Fruit fly (Drosophila melanogaster) whole organism, embryonic: Measurements from ENCODE around the gene Rtca.

Source experiments
- B-H1 ChIP-seq: fragments of 200-800 bp; sonication (Bioruptor generic); IDR thresholded peaks from 3 replicates; pipeline ENCODE4 v1.3.6; 2022; ENCODE audit warnings: missing biosample characterization, missing genetic modification characterization
- CG10366 ChIP-seq: fragments of 200-800 bp; sonication (Bioruptor generic); IDR thresholded peaks from 2 replicates; pipeline ENCODE4 v1.3.6; 2022; ENCODE audit warnings: missing biosample characterization, missing genetic modification characterization
- CG11093 ChIP-seq: fragments of 200-800 bp; sonication (Bioruptor generic); IDR thresholded peaks from 3 replicates; pipeline ENCODE4 v1.3.6; 2022; ENCODE audit warnings: missing biosample characterization, missing genetic modification characterization
- CG11247 ChIP-seq: fragments of 200-800 bp; sonication (Bioruptor generic); IDR thresholded peaks from 2 replicates; pipeline ENCODE4 v1.3.6; 2022; ENCODE audit warnings: missing biosample characterization, missing genetic modification characterization
- CG11560 ChIP-seq: fragments of 200-800 bp; sonication (Bioruptor generic); IDR thresholded peaks from 3 replicates; pipeline ENCODE4 v1.3.6; 2022; ENCODE audit warnings: missing biosample characterization, missing genetic modification characterization
- CG11696 ChIP-seq: fragments of 200-800 bp; sonication (Bioruptor generic); IDR thresholded peaks from 2 replicates; pipeline ENCODE4 v1.3.6; 2022; ENCODE audit warnings: missing biosample characterization, missing genetic modification characterization
- CG12659 ChIP-seq: fragments of 200-800 bp; sonication (Bioruptor generic); optimal IDR thresholded peaks from 3 replicates; lab custom pipeline; 2017; ENCODE audit warnings: mild to moderate bottlenecking, missing biosample characterization, missing genetic modification reagents, missing genetic modification characterization
- CG2875 ChIP-seq: fragments of 200-800 bp; sonication (Bioruptor generic); optimal IDR thresholded peaks from 2 replicates; lab custom pipeline; 2017; ENCODE audit warnings: missing biosample characterization, mild to moderate bottlenecking, missing genetic modification characterization, missing genetic modification reagents
- CG2889 ChIP-seq: fragments of 200-800 bp; sonication (Bioruptor generic); IDR thresholded peaks from 3 replicates; pipeline ENCODE4 v1.3.6; 2022; ENCODE audit warnings: missing biosample characterization, missing genetic modification characterization
- CG31365 ChIP-seq: fragments of 200-800 bp; sonication (Bioruptor generic); optimal IDR thresholded peaks from 2 replicates; lab custom pipeline; 2018; ENCODE audit warnings: missing biosample characterization, mild to moderate bottlenecking, missing genetic modification characterization
- CG34376 ChIP-seq: fragments of 200-800 bp; sonication (Bioruptor generic); optimal IDR thresholded peaks from 2 replicates; lab custom pipeline; 2018; ENCODE audit warnings: missing biosample characterization, mild to moderate bottlenecking, missing genetic modification characterization
- CG42726 ChIP-seq: fragments of 200-800 bp; sonication (Bioruptor generic); IDR thresholded peaks from 2 replicates; pipeline ENCODE4 v1.3.6; 2022; ENCODE audit warnings: missing biosample characterization, missing genetic modification characterization; ENCODE audit not compliant: partially characterized antibody
- CG4282 ChIP-seq: fragments of 200-800 bp; sonication (Bioruptor generic); optimal IDR thresholded peaks from 2 replicates; lab custom pipeline; 2016; ENCODE audit warnings: missing biosample characterization, missing genetic modification characterization
- CG4360 ChIP-seq: fragments of 200-800 bp; sonication (Bioruptor generic); IDR thresholded peaks from 2 replicates; pipeline ENCODE4 v1.3.6; 2022; ENCODE audit warnings: missing biosample characterization, missing genetic modification characterization
- CG4820 ChIP-seq: fragments of 200-800 bp; sonication (Bioruptor generic); optimal IDR thresholded peaks from 3 replicates; lab custom pipeline; 2016; ENCODE audit warnings: missing biosample characterization, missing genetic modification characterization
- CG8281 ChIP-seq: fragments of 200-800 bp; sonication (Bioruptor generic); optimal IDR thresholded peaks from 2 replicates; lab custom pipeline; 2018; ENCODE audit warnings: missing biosample characterization, mild to moderate bottlenecking, missing genetic modification characterization, moderate library complexity
- CG9437 ChIP-seq: fragments of 200-800 bp; sonication (Bioruptor generic); optimal IDR thresholded peaks from 2 replicates; lab custom pipeline; 2018; ENCODE audit warnings: missing biosample characterization, mild to moderate bottlenecking, missing genetic modification characterization
- CG9609 ChIP-seq: fragments of 200-800 bp; sonication (Bioruptor generic); optimal IDR thresholded peaks from 3 replicates; lab custom pipeline; 2016; ENCODE audit warnings: missing biosample characterization, missing genetic modification characterization
- Dad ChIP-seq: fragments of 200-800 bp; sonication (Bioruptor generic); optimal IDR thresholded peaks from 3 replicates; lab custom pipeline; 2016; ENCODE audit warnings: missing biosample characterization, missing genetic modification characterization
- Dbx ChIP-seq: fragments of 200-800 bp; sonication (Bioruptor generic); IDR thresholded peaks from 3 replicates; pipeline ENCODE4 v1.3.6; 2022; ENCODE audit warnings: missing biosample characterization, missing genetic modification characterization
- Deaf1 ChIP-seq: fragments of 200-800 bp; optimal IDR thresholded peaks from 3 replicates; lab custom pipeline; 2019; ENCODE audit warnings: missing biosample characterization, mild to moderate bottlenecking, missing genetic modification characterization, moderate library complexity
- E2f2 ChIP-seq: fragments of 200-800 bp; sonication (Bioruptor generic); IDR thresholded peaks from 2 replicates; pipeline ENCODE4 v1.3.6; 2022; ENCODE audit warnings: missing biosample characterization, missing genetic modification characterization
- Elba2 ChIP-seq: fragments of 200-800 bp; sonication (Bioruptor generic); optimal IDR thresholded peaks from 3 replicates; lab custom pipeline; 2016; ENCODE audit warnings: missing biosample characterization, missing genetic modification characterization
- Gug ChIP-seq: fragments of 200-800 bp; sonication (Bioruptor generic); IDR thresholded peaks from 4 replicates; pipeline ENCODE4 v1.3.6; 2022; ENCODE audit warnings: missing biosample characterization, missing genetic modification characterization
- Hr78 ChIP-seq, 2 experiments: fragments of 200-800 bp in 1 of 2; fragments of >200 bp in 1 of 2; sonication (Bioruptor generic) in 1 of 2; optimal IDR thresholded peaks; 2 replicates each; lab custom pipeline; 2017 to 2019; ENCODE audit warnings: missing biosample characterization in 2 of 2, missing genetic modification characterization in 2 of 2, mild to moderate bottlenecking in 1 of 2, moderate library complexity in 1 of 2
- Jarid2 ChIP-seq: fragments of 200-800 bp; sonication (Bioruptor generic); optimal IDR thresholded peaks from 3 replicates; lab custom pipeline; 2017; ENCODE audit warnings: mild to moderate bottlenecking, missing biosample characterization, missing genetic modification reagents, missing genetic modification characterization
- Lpt ChIP-seq: fragments of >200 bp; optimal IDR thresholded peaks from 2 replicates; lab custom pipeline; 2018; ENCODE audit warnings: missing biosample characterization, missing genetic modification characterization
- Mad ChIP-seq: fragments of 200-800 bp; sonication (Bioruptor generic); optimal IDR thresholded peaks from 2 replicates; lab custom pipeline; 2016; ENCODE audit warnings: missing biosample characterization, missing genetic modification characterization
- Meics ChIP-seq: fragments of 200-800 bp; sonication (Bioruptor generic); optimal IDR thresholded peaks from 2 replicates; lab custom pipeline; 2017; ENCODE audit warnings: missing biosample characterization, mild to moderate bottlenecking, missing genetic modification characterization
- abd-A ChIP-seq: fragments of 200-800 bp; sonication (Bioruptor generic); optimal IDR thresholded peaks from 3 replicates; lab custom pipeline; 2019; ENCODE audit warnings: missing biosample characterization, mild to moderate bottlenecking, missing genetic modification characterization, moderate library complexity
- ash1 ChIP-seq: fragments of 200-800 bp; sonication (Bioruptor generic); optimal IDR thresholded peaks from 2 replicates; lab custom pipeline; 2018; ENCODE audit warnings: missing biosample characterization, mild to moderate bottlenecking, missing genetic modification characterization
- bsh ChIP-seq, 2 experiments: fragments of 200-800 bp; sonication (Bioruptor generic); optimal IDR thresholded peaks; 2 replicates each; lab custom pipeline; 2017 to 2018; ENCODE audit warnings: mild to moderate bottlenecking in 2 of 2, missing biosample characterization in 2 of 2, missing genetic modification characterization in 2 of 2, moderate library complexity in 1 of 2
- corto ChIP-seq: fragments of 200-800 bp; sonication (Bioruptor generic); optimal IDR thresholded peaks from 2 replicates; lab custom pipeline; 2016; ENCODE audit warnings: missing biosample characterization, mild to moderate bottlenecking, missing genetic modification characterization, moderate library complexity
- dmrt11E ChIP-seq: fragments of 200-800 bp; sonication (Bioruptor generic); optimal IDR thresholded peaks from 3 replicates; lab custom pipeline; 2018; ENCODE audit warnings: missing biosample characterization, mild to moderate bottlenecking, missing genetic modification characterization, moderate library complexity
- dmrt99B ChIP-seq: fragments of 200-800 bp; sonication (Bioruptor generic); optimal IDR thresholded peaks from 2 replicates; lab custom pipeline; 2018; ENCODE audit warnings: missing biosample characterization, mild to moderate bottlenecking, missing genetic modification characterization, moderate library complexity
- fru ChIP-seq: fragments of >200 bp; optimal IDR thresholded peaks from 2 replicates; lab custom pipeline; 2017
- gcm ChIP-seq: fragments of 200-800 bp; sonication (Bioruptor generic); optimal IDR thresholded peaks from 2 replicates; lab custom pipeline; 2019; ENCODE audit warnings: missing biosample characterization, mild to moderate bottlenecking, missing genetic modification characterization, moderate library complexity
- gro ChIP-seq: fragments of 200-800 bp; sonication (Bioruptor generic); optimal IDR thresholded peaks from 2 replicates; lab custom pipeline; 2016; ENCODE audit warnings: missing biosample characterization, missing genetic modification characterization
- hkb ChIP-seq, 2 experiments: fragments of 200-800 bp in 1 of 2; fragments of >200 bp in 1 of 2; sonication (Bioruptor generic) in 1 of 2; IDR thresholded peaks in 1 of 2; optimal IDR thresholded peaks in 1 of 2; 2 replicates each; pipeline versions ENCODE4 v1.3.6 to Lab custom; 2017 to 2022; ENCODE audit warnings: missing biosample characterization in 1 of 2, missing genetic modification characterization in 1 of 2
- insv ChIP-seq, 2 experiments: fragments of 200-800 bp; sonication (Bioruptor generic); optimal IDR thresholded peaks; 3 replicates each; lab custom pipeline; 2016 to 2018; ENCODE audit warnings: missing biosample characterization in 2 of 2, missing genetic modification characterization in 2 of 2
- sc ChIP-seq, 3 experiments: fragments of >200 bp in 2 of 3; fragments of 200-800 bp in 1 of 3; sonication (Bioruptor generic) in 1 of 3; optimal IDR thresholded peaks; 2 replicates in 2 of 3; 3 replicates in 1 of 3; lab custom pipeline; 2017; ENCODE audit warnings: mild to moderate bottlenecking in 1 of 3, missing biosample characterization in 1 of 3, missing genetic modification characterization in 1 of 3, missing genetic modification reagents in 1 of 3
- sd ChIP-seq: fragments of 200-800 bp; sonication (Bioruptor generic); optimal IDR thresholded peaks from 3 replicates; lab custom pipeline; 2018; ENCODE audit warnings: missing biosample characterization, mild to moderate bottlenecking, missing genetic modification characterization, moderate library complexity
- sens ChIP-seq: fragments of 200-800 bp; sonication (Bioruptor generic); peaks from one replicate; lab custom pipeline; 2016; ENCODE audit warnings: missing biosample characterization, missing genetic modification characterization
- seq ChIP-seq: fragments of 200-800 bp; sonication (Bioruptor generic); IDR thresholded peaks from 2 replicates; pipeline ENCODE4 v1.3.6; 2022; ENCODE audit warnings: missing biosample characterization, missing genetic modification characterization
- shn ChIP-seq: fragments of 200-800 bp; sonication (Bioruptor generic); optimal IDR thresholded peaks from 3 replicates; lab custom pipeline; 2016; ENCODE audit warnings: missing biosample characterization, missing genetic modification characterization
- slp2 ChIP-seq: fragments of 200-800 bp; sonication (Bioruptor generic); optimal IDR thresholded peaks from 2 replicates; lab custom pipeline; 2016; ENCODE audit warnings: missing biosample characterization, missing genetic modification characterization
- vnd ChIP-seq: fragments of 200-800 bp; sonication (Bioruptor generic); IDR thresholded peaks from 3 replicates; pipeline ENCODE4 v1.3.6; 2022; ENCODE audit warnings: missing biosample characterization, missing genetic modification characterization; ENCODE audit not compliant: partially characterized antibody
- wdn ChIP-seq: fragments of 200-800 bp; sonication (Bioruptor generic); IDR thresholded peaks from 2 replicates; pipeline ENCODE4 v1.3.6; 2022; ENCODE audit warnings: missing biosample characterization, missing genetic modification characterization
- zfh1 ChIP-seq: fragments of 200-800 bp; sonication (Bioruptor generic); IDR thresholded peaks from 3 replicates; pipeline ENCODE4 v1.3.6; 2022; ENCODE audit warnings: missing biosample characterization, missing genetic modification characterization

The Rtca gene

DNA sequence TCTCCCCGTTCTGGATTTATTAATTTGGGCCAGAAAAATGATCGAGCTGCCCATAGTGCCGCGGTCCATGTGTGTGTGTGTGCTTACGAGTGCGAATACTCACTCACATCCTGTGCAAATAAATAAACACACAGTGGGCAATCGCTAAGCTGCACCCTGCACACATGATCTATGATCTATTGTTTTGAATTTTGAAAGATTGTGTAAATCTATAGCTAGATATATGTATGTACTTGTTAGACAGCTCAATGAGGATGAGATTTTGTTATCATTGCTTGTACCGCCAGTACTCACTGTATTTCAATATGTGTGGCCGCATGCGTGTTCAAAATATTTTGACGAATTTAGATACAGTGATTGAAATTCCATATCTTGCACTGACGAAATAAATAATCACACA, 10.9 kb downstream of the Rtca start (continued):
- TF ChIP-seq CG42726 (no peak), CG12659 (peak; percentile 11), gcm (GFP tag; lab: Kevin White, UChicago) (no peak), abd-A (no peak), Hr78 (GFP tag; optimal IDR thresholded peaks at IDR 0.05; lab: Kevin White, UChicago) (no peak), shn (GFP tag; lab: Kevin White, UChicago) (no peak), gro (peak; percentile 64), CG11093 (GFP tag; lab: Robert Waterston, UW) (no peak), CG11247 (GFP tag; lab: Robert Waterston, UW) (peak; percentile 66), hkb (optimal IDR thresholded peaks at IDR 0.05; lab: Kevin White, UChicago) (no peak), hkb (GFP tag; IDR thresholded peaks at IDR 0.05; lab: Robert Waterston, UW) (no peak; the same call in 1 of the 2 replicates), fru (lab: Kevin White, UChicago) (no peak), Gug (GFP tag; lab: Robert Waterston, UW) (peak; percentile 71; the same call in 3 of the 4 replicates), insv (GFP tag; optimal IDR thresholded peaks at IDR 0.05; lab: Kevin White, UChicago) (no peak), CG9609 (GFP tag; lab: Kevin White, UChicago) (peak; percentile 39), Deaf1 (tag; lab: Kevin White, UChicago) (no peak), dmrt11E (tag; lab: Kevin White, UChicago) (no peak), sd (tag; lab: Kevin White, UChicago) (peak; percentile 27), Dad (GFP tag; lab: Kevin White, UChicago) (no peak), sens (GFP tag; lab: Kevin White, UChicago) (peak; percentile 36), Jarid2 (GFP tag; lab: Kevin White, UChicago) (no peak), Mad (GFP tag; lab: Kevin White, UChicago) (peak; percentile 11), CG4282 (GFP tag; lab: Kevin White, UChicago) (no peak), wdn (GFP tag; lab: Robert Waterston, UW) (peak; percentile 61; the same call in 1 of the 2 replicates)

DNA sequence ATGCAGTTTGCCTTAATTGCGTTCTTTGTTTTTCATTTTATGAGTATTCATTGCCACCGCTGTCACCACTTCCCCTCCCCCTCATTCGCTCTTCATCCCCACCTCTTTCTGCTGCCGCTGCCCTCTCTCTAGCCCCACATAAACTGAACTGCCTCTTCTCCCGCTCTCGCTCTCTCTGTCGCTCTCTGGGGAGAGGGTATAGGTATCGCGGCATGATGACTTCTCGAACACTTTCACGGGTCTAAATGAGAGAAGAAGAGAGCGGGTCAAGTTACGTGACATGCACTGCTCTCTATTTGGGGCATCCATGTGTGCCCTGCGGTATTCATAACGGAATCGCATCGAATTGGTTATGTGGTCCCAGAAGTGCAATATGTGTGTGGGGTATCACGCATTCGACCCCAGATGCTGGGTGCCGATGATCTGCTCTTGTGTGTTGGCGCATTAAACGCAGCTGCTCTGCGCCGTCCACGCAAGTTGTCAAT, 11.5 kb downstream of the Rtca start:
- TF ChIP-seq CG31365 (tag; lab: Kevin White, UChicago) = peak; percentile 74
- peak; percentile 92 for TF ChIP-seq seq (GFP tag; lab: Robert Waterston, UW)
- TF ChIP-seq E2f2 (GFP tag; lab: Robert Waterston, UW) = peak; percentile 68
- peak; percentile 78 for TF ChIP-seq CG4820 (GFP tag; lab: Kevin White, UChicago)
- TF ChIP-seq vnd (GFP tag; lab: Robert Waterston, UW) = 0 out of 3 replicates have a peak, but pooled peaks have one; percentile 16
- TF ChIP-seq CG11696 (GFP tag; lab: Robert Waterston, UW) = peak; percentile 69; the same call in 1 of the 2 replicates
- peak; percentile 86 for TF ChIP-seq dmrt99B
- TF ChIP-seq Elba2 (GFP tag; lab: Kevin White, UChicago) = no peak
- TF ChIP-seq sc (optimal IDR thresholded peaks at IDR 0.05; lab: Kevin White, UChicago) = no peak
- TF ChIP-seq sc (GFP tag; optimal IDR thresholded peaks at IDR 0.05; lab: Kevin White, UChicago) = peak; percentile 57
- TF ChIP-seq Dbx (GFP tag; lab: Robert Waterston, UW) = peak; percentile 69; the same call in 1 of the 3 replicates
- TF ChIP-seq Meics (GFP tag; lab: Kevin White, UChicago) = peak; percentile 68
- TF ChIP-seq Lpt (GFP tag; lab: Kevin White, UChicago) = no peak
- 0 out of 2 replicates have a peak, but pooled peaks have one; percentile 28 for TF ChIP-seq CG4360
- peak; percentile 74; the same call in 2 of the 3 replicates for TF ChIP-seq CG11560 (tag; lab: Robert Waterston, UW)
- no peak for TF ChIP-seq CG34376 (GFP tag; lab: Kevin White, UChicago)
- TF ChIP-seq bsh (GFP tag; optimal IDR thresholded peaks at IDR 0.05; lab: Kevin White, UChicago) = peak; percentile 83 to 88
- peak; percentile 89 for TF ChIP-seq CG2875 (GFP tag; lab: Kevin White, UChicago)
- TF ChIP-seq B-H1 (GFP tag; lab: Robert Waterston, UW) = peak; percentile 79
- TF ChIP-seq CG10366 (GFP tag; lab: Robert Waterston, UW) = peak; percentile 87
- peak; percentile 77 for TF ChIP-seq corto (GFP tag; lab: Kevin White, UChicago)
- peak; percentile 71 for TF ChIP-seq CG9437 (GFP tag; lab: Kevin White, UChicago)
- TF ChIP-seq CG8281 (tag; lab: Kevin White, UChicago) = peak; percentile 66
- TF ChIP-seq CG2889 (GFP tag; lab: Robert Waterston, UW) = peak; percentile 56; the same call in 1 of the 3 replicates
- peak; percentile 88 for TF ChIP-seq zfh1 (GFP tag; lab: Robert Waterston, UW)
- TF ChIP-seq ash1 (GFP tag; lab: Kevin White, UChicago) = no peak
- TF ChIP-seq slp2 (GFP tag; lab: Kevin White, UChicago) = peak; percentile 70
